Worm (Caenorhabditis elegans) whole organism, L4 larva: Measurements from ENCODE around the gene cap-2.
A peak's percentile ranks its signal among the peaks of the same experiment; 100 is the strongest.

ENCODE experiments used
- F10B5.3 ChIP-seq: sonication (generic microtip); optimal IDR thresholded peaks from 2 replicates; lab custom pipeline; 2016; ENCODE audit warnings: mild to moderate bottlenecking, missing genetic modification characterization, missing compliant biosample characterization
- R02D3.7 ChIP-seq: fragments of 150-350 bp; sonication (generic microtip); optimal IDR thresholded peaks from 3 replicates; lab custom pipeline; 2014; ENCODE audit warnings: missing biosample characterization, missing genetic modification characterization
- T20F7.1 ChIP-seq: fragments of 200-800 bp; sonication (Bioruptor generic); optimal IDR thresholded peaks from 2 replicates; lab custom pipeline; 2018; ENCODE audit warnings: mild to moderate bottlenecking, missing genetic modification characterization, missing compliant biosample characterization
- Y105C5A.15 ChIP-seq: fragments of 200-800 bp; sonication (Bioruptor generic); IDR thresholded peaks from 2 replicates; pipeline ENCODE4 v1.3.6; 2022; ENCODE audit warnings: missing genetic modification characterization, missing compliant biosample characterization
- Y5F2A.4 ChIP-seq: fragments of 200-800 bp; sonication (Bioruptor generic); optimal IDR thresholded peaks from 2 replicates; lab custom pipeline; 2018; ENCODE audit warnings: mild to moderate bottlenecking, missing genetic modification characterization, missing compliant biosample characterization
- Y75B8A.6 ChIP-seq: fragments of 200-800 bp; sonication (Bioruptor generic); IDR thresholded peaks from 2 replicates; pipeline ENCODE4 v1.3.6; 2022; ENCODE audit warnings: missing genetic modification reagents, missing genetic modification characterization, missing compliant biosample characterization
- ZK546.5 ChIP-seq, 2 experiments: sonication (generic microtip); optimal IDR thresholded peaks; 2 replicates each; lab custom pipeline; 2017; ENCODE audit warnings: missing biosample characterization in 2 of 2, missing genetic modification characterization in 2 of 2
- aha-1 ChIP-seq: fragments of 150-350 bp; peaks from one replicate; lab custom pipeline; 2014; ENCODE audit warnings: missing biosample characterization, missing genetic modification characterization
- aly-2 ChIP-seq: sonication (generic microtip); optimal IDR thresholded peaks from 2 replicates; lab custom pipeline; 2018; ENCODE audit warnings: missing biosample characterization, missing genetic modification characterization
- ceh-20 ChIP-seq: fragments of 200-800 bp; sonication (Bioruptor generic); IDR thresholded peaks from 2 replicates; pipeline ENCODE4 v1.3.6; 2022; ENCODE audit warnings: missing genetic modification reagents, missing genetic modification characterization, missing compliant biosample characterization
- ceh-32 ChIP-seq: sonication (generic microtip); optimal IDR thresholded peaks from 2 replicates; lab custom pipeline; 2016; ENCODE audit warnings: mild to moderate bottlenecking, missing genetic modification characterization, missing compliant biosample characterization; ENCODE audit not compliant: poor library complexity
- ceh-82 ChIP-seq: sonication (generic microtip); optimal IDR thresholded peaks from 2 replicates; lab custom pipeline; 2017; ENCODE audit warnings: missing biosample characterization, missing genetic modification characterization
- ctbp-1 ChIP-seq: fragments of 200-800 bp; sonication (Bioruptor generic); IDR thresholded peaks from 2 replicates; pipeline ENCODE4 v1.3.6; 2022; ENCODE audit warnings: missing genetic modification reagents, missing genetic modification characterization, missing compliant biosample characterization
- daf-12 ChIP-seq: fragments of 150-350 bp; optimal IDR thresholded peaks from 2 replicates; lab custom pipeline; 2014; ENCODE audit warnings: missing biosample characterization, missing genetic modification reagents, missing genetic modification characterization
- daf-16 ChIP-seq, 3 experiments: sonication (generic microtip); optimal IDR thresholded peaks; 2 replicates each; lab custom pipeline; 2016 to 2017; ENCODE audit warnings: missing genetic modification characterization in 3 of 3, missing genetic modification reagents in 3 of 3, mild to moderate bottlenecking in 2 of 3, missing compliant biosample characterization in 2 of 3, missing biosample characterization in 1 of 3, moderate library complexity in 1 of 3
- duxl-1 ChIP-seq: sonication (generic microtip); optimal IDR thresholded peaks from 2 replicates; lab custom pipeline; 2016; ENCODE audit warnings: mild to moderate bottlenecking, missing genetic modification characterization, moderate library complexity, missing compliant biosample characterization; ENCODE audit not compliant: poor library complexity
- dve-1 ChIP-seq: sonication (generic microtip); optimal IDR thresholded peaks from 2 replicates; lab custom pipeline; 2017; ENCODE audit warnings: antibody characterized with exemption, mild to moderate bottlenecking, missing genetic modification characterization, missing compliant biosample characterization; ENCODE audit not compliant: insufficient read depth
- egl-43 ChIP-seq: fragments of 200-800 bp; sonication (Bioruptor generic); IDR thresholded peaks from 2 replicates; pipeline ENCODE4 v1.3.6; 2022; ENCODE audit warnings: missing genetic modification reagents, missing genetic modification characterization, missing compliant biosample characterization
- gei-8 ChIP-seq: fragments of 200-800 bp; sonication (Bioruptor generic); optimal IDR thresholded peaks from 2 replicates; lab custom pipeline; 2018; ENCODE audit warnings: mild to moderate bottlenecking, missing genetic modification characterization, missing compliant biosample characterization
- lin-1 ChIP-seq: fragments of 200-800 bp; sonication (Bioruptor generic); IDR thresholded peaks from 2 replicates; pipeline ENCODE4 v1.3.6; 2022; ENCODE audit warnings: missing genetic modification reagents, missing genetic modification characterization, missing compliant biosample characterization
- lin-15B ChIP-seq: fragments of 150-350 bp; sonication (generic microtip); optimal IDR thresholded peaks from 3 replicates; lab custom pipeline; 2014; ENCODE audit warnings: missing biosample characterization, missing genetic modification characterization
- lin-29 ChIP-seq: fragments of 200-800 bp; sonication (Bioruptor generic); IDR thresholded peaks from 2 replicates; pipeline ENCODE4 v1.3.6; 2022; ENCODE audit warnings: missing genetic modification reagents, missing genetic modification characterization, missing compliant biosample characterization
- lin-38 ChIP-seq: fragments of 200-800 bp; sonication (Bioruptor generic); IDR thresholded peaks from 2 replicates; pipeline ENCODE4 v1.3.6; 2022; ENCODE audit warnings: missing genetic modification reagents, missing genetic modification characterization, missing compliant biosample characterization
- lsy-2 ChIP-seq, 2 experiments: fragments of 150-350 bp in 1 of 2; sonication (generic microtip) in 1 of 2; optimal IDR thresholded peaks; 2 replicates each; lab custom pipeline; 2014 to 2017; ENCODE audit warnings: missing biosample characterization in 2 of 2, missing genetic modification characterization in 2 of 2
- mdt-29 ChIP-seq: fragments of 200-800 bp; sonication (Bioruptor generic); IDR thresholded peaks from 2 replicates; pipeline ENCODE4 v1.3.6; 2022; ENCODE audit warnings: missing genetic modification reagents, missing genetic modification characterization, missing compliant biosample characterization
- mep-1 ChIP-seq: fragments of 150-350 bp; sonication (generic microtip); optimal IDR thresholded peaks from 3 replicates; lab custom pipeline; 2014; ENCODE audit warnings: missing biosample characterization, missing genetic modification characterization
- mxl-2 ChIP-seq: fragments of 200-800 bp; sonication (Bioruptor generic); conservative IDR thresholded peaks from 2 replicates; pipeline ENCODE4 v1.3.6; 2022; ENCODE audit warnings: missing genetic modification reagents, missing genetic modification characterization, missing compliant biosample characterization
- nhr-10 ChIP-seq: fragments of 150-350 bp; optimal IDR thresholded peaks from 2 replicates; lab custom pipeline; 2014; ENCODE audit warnings: missing biosample characterization, missing genetic modification characterization
- nhr-111 ChIP-seq: fragments of 200-800 bp; sonication (Bioruptor generic); optimal IDR thresholded peaks from 2 replicates; lab custom pipeline; 2018; ENCODE audit warnings: mild to moderate bottlenecking, missing genetic modification characterization, missing compliant biosample characterization
- nhr-25 ChIP-seq: sonication (generic microtip); optimal IDR thresholded peaks from 2 replicates; lab custom pipeline; 2017; ENCODE audit warnings: missing genetic modification characterization, mild to moderate bottlenecking, missing compliant biosample characterization, antibody characterized with exemption, moderate library complexity, borderline replicate concordance; ENCODE audit not compliant: insufficient read depth
- nhr-28 ChIP-seq: fragments of 150-350 bp; optimal IDR thresholded peaks from 2 replicates; lab custom pipeline; 2014; ENCODE audit warnings: missing biosample characterization, missing genetic modification characterization
- nhr-42 ChIP-seq: fragments of 200-800 bp; sonication (Bioruptor generic); IDR thresholded peaks from 2 replicates; pipeline ENCODE4 v1.3.6; 2022; ENCODE audit warnings: missing genetic modification characterization, missing compliant biosample characterization
- nhr-77 ChIP-seq: fragments of 150-350 bp; optimal IDR thresholded peaks from 2 replicates; lab custom pipeline; 2014; ENCODE audit warnings: missing biosample characterization, missing genetic modification characterization
- pha-4 ChIP-seq, 2 experiments: fragments of 150-350 bp in 1 of 2; fragments of 200-800 bp in 1 of 2; sonication (Bioruptor generic) in 1 of 2; IDR thresholded peaks in 1 of 2; optimal IDR thresholded peaks in 1 of 2; 2 replicates each; pipeline versions ENCODE4 v1.3.6 to Lab custom; 2014 to 2022; ENCODE audit warnings: missing genetic modification characterization in 2 of 2, missing genetic modification reagents in 2 of 2, missing biosample characterization in 1 of 2, missing compliant biosample characterization in 1 of 2
- php-3 ChIP-seq: fragments of 200-800 bp; sonication (Bioruptor generic); IDR thresholded peaks from 2 replicates; pipeline ENCODE4 v1.3.6; 2022; ENCODE audit warnings: missing genetic modification reagents, missing genetic modification characterization, missing compliant biosample characterization
- skn-1 ChIP-seq: fragments of 150-350 bp; optimal IDR thresholded peaks from 2 replicates; lab custom pipeline; 2014; ENCODE audit warnings: missing biosample characterization, missing genetic modification characterization
- snpc-1.2 ChIP-seq: fragments of 200-800 bp; sonication (Bioruptor generic); IDR thresholded peaks from 2 replicates; pipeline ENCODE4 v1.3.6; 2022; ENCODE audit warnings: missing genetic modification reagents, missing genetic modification characterization, missing compliant biosample characterization
- unc-130 ChIP-seq: sonication (generic microtip); optimal IDR thresholded peaks from 2 replicates; lab custom pipeline; 2016; ENCODE audit warnings: missing genetic modification reagents, missing genetic modification characterization, missing compliant biosample characterization
- unc-39 ChIP-seq: sonication (generic microtip); optimal IDR thresholded peaks from 2 replicates; lab custom pipeline; 2017; ENCODE audit warnings: missing biosample characterization, missing genetic modification characterization
- zip-11 ChIP-seq: fragments of 200-800 bp; sonication (Bioruptor generic); IDR thresholded peaks from 2 replicates; pipeline ENCODE4 v1.3.6; 2022; ENCODE audit warnings: missing genetic modification characterization, missing compliant biosample characterization
- ztf-7 ChIP-seq: fragments of 150-350 bp; optimal IDR thresholded peaks from 2 replicates; lab custom pipeline; 2014; ENCODE audit warnings: missing biosample characterization, missing genetic modification characterization

cap-2 gene

DNA sequence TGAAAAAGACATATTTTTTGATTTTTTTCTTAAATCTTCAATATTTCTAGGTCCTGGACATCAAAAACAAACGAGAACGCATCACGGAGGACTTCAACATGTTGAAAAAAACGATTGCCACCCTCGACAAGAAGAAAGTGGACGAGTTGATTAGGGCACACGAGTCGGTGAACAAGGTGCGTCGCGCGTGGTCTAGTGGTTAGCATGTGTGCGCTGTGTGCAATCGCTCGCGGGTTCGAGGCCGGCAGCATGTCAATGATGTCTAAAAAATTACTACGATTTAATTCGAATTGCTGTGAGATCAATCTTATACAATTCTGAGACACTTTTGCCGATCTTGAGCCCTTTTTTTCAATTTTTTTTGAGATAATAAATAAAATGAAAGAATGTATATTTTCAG, 28.9 kb upstream of the cap-2 start (continued):
- TF ChIP-seq ZK546.5 (tag; optimal IDR thresholded peaks at IDR 0.05; lab: Kevin White, UChicago) (no peak), daf-12 (tag; lab: Kevin White, UChicago) (no peak), nhr-42 (GFP tag; lab: Robert Waterston, UW) (peak; percentile 76; the same call in 1 of the 2 replicates), mxl-2 (peak; percentile 36; the same call in 1 of the 2 replicates), zip-11 (GFP tag; lab: Robert Waterston, UW) (0 out of 2 replicates have a peak, but pooled peaks have one; percentile 50), egl-43 (GFP tag; lab: Robert Waterston, UW) (peak; percentile 94), nhr-28 (tag; lab: Kevin White, UChicago) (peak; percentile 59), unc-130 (GFP tag; lab: Kevin White, UChicago) (peak; percentile 64), Y5F2A.4 (GFP tag; lab: Kevin White, UChicago) (peak; percentile 57), nhr-111 (GFP tag; lab: Kevin White, UChicago) (peak; percentile 73), nhr-77 (tag; lab: Kevin White, UChicago) (peak; percentile 34), lin-15B (tag; lab: Kevin White, UChicago) (no peak), dve-1 (tag; lab: Kevin White, UChicago) (peak; percentile 78), R02D3.7 (tag; lab: Kevin White, UChicago) (peak; percentile 18), ceh-32 (tag; lab: Kevin White, UChicago) (peak; percentile 57), ztf-7 (tag; lab: Kevin White, UChicago) (peak; percentile 69), T20F7.1 (GFP tag; lab: Kevin White, UChicago) (peak; percentile 74), lin-29 (peak; percentile 64; the same call in 1 of the 2 replicates), Y105C5A.15 (GFP tag; lab: Robert Waterston, UW) (peak; percentile 93; the same call in 1 of the 2 replicates), lin-1 (GFP tag; lab: Robert Waterston, UW) (peak; percentile 91), mep-1 (peak; percentile 93), nhr-25 (tag; lab: Kevin White, UChicago) (peak; percentile 62), snpc-1.2 (GFP tag; lab: Robert Waterston, UW) (peak; percentile 78), ceh-20 (peak; percentile 75)

DNA sequence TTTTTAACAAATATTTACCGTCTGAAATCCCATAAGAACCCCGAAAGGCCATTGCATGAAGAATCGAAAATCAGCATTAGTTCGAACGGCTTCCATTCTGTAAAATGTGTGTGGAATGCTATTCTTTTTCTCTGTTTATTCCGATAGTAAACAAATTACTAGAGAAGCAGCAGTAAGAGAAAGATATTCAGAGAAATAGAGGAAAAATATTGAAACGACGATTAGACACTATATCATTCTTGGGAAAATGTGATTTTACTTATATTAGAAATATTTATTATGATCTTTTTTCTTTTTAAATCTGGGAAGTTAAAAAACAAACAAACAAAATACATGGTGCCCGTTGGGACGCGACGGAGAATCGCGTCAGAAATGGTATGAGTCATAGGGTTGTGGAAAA, 25.5 kb upstream of the cap-2 start, which contains the start of gene M106.8:
Gene M106.8, minus strand, starts transcription at position 101 of the 400 bp plus-strand sequence.
- TF ChIP-seq lin-38 (GFP tag; lab: Robert Waterston, UW), result no peak
- peak; percentile 67 for TF ChIP-seq aha-1 (tag; lab: Kevin White, UChicago)

DNA sequence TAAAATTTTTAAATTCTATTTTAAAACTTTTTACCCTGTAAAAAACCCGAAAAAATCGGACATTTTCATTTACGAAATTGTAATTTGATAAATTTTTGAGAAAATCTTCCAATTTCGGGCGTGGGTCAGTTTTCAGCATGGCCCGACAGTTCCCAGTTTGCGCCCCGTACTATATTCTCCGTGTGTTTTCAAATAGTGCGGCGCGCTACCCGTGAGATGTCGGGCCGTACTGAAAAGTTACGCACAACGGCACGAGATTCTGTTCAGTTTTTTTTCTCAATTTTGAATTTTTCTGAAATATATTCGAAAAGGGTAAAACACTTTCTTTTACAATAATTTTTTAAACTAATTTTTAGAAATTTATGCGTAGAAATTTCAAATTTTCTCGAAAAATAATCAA, 21.9 kb upstream of the cap-2 start:
- TF ChIP-seq dve-1 (tag; lab: Kevin White, UChicago) (no peak), ceh-82 (tag; lab: Kevin White, UChicago) (no peak), unc-130 (GFP tag; lab: Kevin White, UChicago) (no peak), Y75B8A.6 (GFP tag; lab: Robert Waterston, UW) (no peak), mdt-29 (no peak), duxl-1 (tag; lab: Kevin White, UChicago) (no peak), snpc-1.2 (GFP tag; lab: Robert Waterston, UW) (no peak), php-3 (GFP tag; lab: Robert Waterston, UW) (no peak), nhr-10 (tag; lab: Kevin White, UChicago) (no peak), mep-1 (no peak), unc-39 (tag; lab: Kevin White, UChicago) (no peak), skn-1 (tag; lab: Kevin White, UChicago) (no peak), pha-4 (GFP tag; IDR thresholded peaks at IDR 0.05; lab: Robert Waterston, UW) (no peak), pha-4 (tag; optimal IDR thresholded peaks at IDR 0.05; lab: Kevin White, UChicago) (no peak), Y5F2A.4 (GFP tag; lab: Kevin White, UChicago) (no peak), gei-8 (no peak), daf-16 (GFP tag; optimal IDR thresholded peaks at IDR 0.05; lab: Kevin White, UChicago) (no peak), daf-16 (tag; optimal IDR thresholded peaks at IDR 0.05; lab: Kevin White, UChicago) (no peak), F10B5.3 (tag; lab: Kevin White, UChicago) (no peak), ctbp-1 (GFP tag; lab: Robert Waterston, UW) (no peak), aly-2 (tag; lab: Kevin White, UChicago) (no peak), lsy-2 (tag; optimal IDR thresholded peaks at IDR 0.05; lab: Kevin White, UChicago) (no peak)
